Worm (Caenorhabditis elegans) whole organism, young adult: ENCODE data around the gene mip-1.

Experiments used
- B0019.2 ChIP-seq: fragments of 200-800 bp; sonication (Bioruptor generic); conservative IDR thresholded peaks from 2 replicates; pipeline ENCODE4 v1.3.6; 2022; ENCODE audit warnings: missing genetic modification reagents, missing genetic modification characterization, missing compliant biosample characterization
- B0336.3 ChIP-seq: fragments of 200-800 bp; sonication (Bioruptor generic); IDR thresholded peaks from 2 replicates; pipeline ENCODE4 v1.3.6; 2022; ENCODE audit warnings: missing genetic modification characterization, missing compliant biosample characterization
- C06A6.2 ChIP-seq: fragments of 200-800 bp; sonication (Bioruptor generic); conservative IDR thresholded peaks from 2 replicates; pipeline ENCODE4 v1.3.6; 2022; ENCODE audit warnings: missing genetic modification characterization, missing compliant biosample characterization
- D2030.7 ChIP-seq: fragments of 200-800 bp; sonication (Bioruptor generic); IDR thresholded peaks from 2 replicates; pipeline ENCODE4 v1.3.6; 2022; ENCODE audit warnings: missing genetic modification reagents, missing genetic modification characterization, missing compliant biosample characterization
- F23B12.7 ChIP-seq: sonication (generic microtip); optimal IDR thresholded peaks from 2 replicates; lab custom pipeline; 2017; ENCODE audit warnings: missing genetic modification characterization, mild to moderate bottlenecking, missing compliant biosample characterization, antibody characterized with exemption, moderate library complexity; ENCODE audit not compliant: insufficient read depth
- F33H1.4 ChIP-seq: fragments of 200-800 bp; sonication (Bioruptor generic); IDR thresholded peaks from 2 replicates; pipeline ENCODE4 v1.3.6; 2022; ENCODE audit warnings: missing genetic modification reagents, missing genetic modification characterization, missing compliant biosample characterization
- K11D2.4 ChIP-seq: fragments of 200-800 bp; sonication (Bioruptor generic); IDR thresholded peaks from 2 replicates; pipeline ENCODE4 v1.3.6; 2022; ENCODE audit warnings: missing genetic modification reagents, missing genetic modification characterization, missing compliant biosample characterization
- Y53G8AR.9 ChIP-seq: fragments of 200-800 bp; sonication (Bioruptor generic); conservative IDR thresholded peaks from 2 replicates; pipeline ENCODE4 v1.3.6; 2022; ENCODE audit warnings: missing genetic modification reagents, missing genetic modification characterization, missing compliant biosample characterization
- Y56A3A.18 ChIP-seq: fragments of 200-800 bp; sonication (Bioruptor generic); IDR thresholded peaks from 2 replicates; pipeline ENCODE4 v1.3.6; 2022; ENCODE audit warnings: missing genetic modification reagents, missing genetic modification characterization, missing compliant biosample characterization
- Y79H2A.3 ChIP-seq: fragments of 200-800 bp; sonication (Bioruptor generic); conservative IDR thresholded peaks from 2 replicates; pipeline ENCODE4 v1.3.6; 2022; ENCODE audit warnings: missing genetic modification reagents, missing genetic modification characterization, missing compliant biosample characterization
- Y95B8A.8 ChIP-seq: fragments of 200-800 bp; sonication (Bioruptor generic); IDR thresholded peaks from 2 replicates; pipeline ENCODE4 v1.3.6; 2022; ENCODE audit warnings: missing genetic modification reagents, missing genetic modification characterization, missing compliant biosample characterization
- ama-1 ChIP-seq, 3 experiments: fragments of 150-350 bp in 1 of 3; sonication (generic microtip) in 2 of 3; optimal IDR thresholded peaks; 2 replicates each; lab custom pipeline; 2014 to 2018; ENCODE audit warnings: missing biosample characterization in 2 of 3, missing genetic modification characterization in 2 of 3, missing genetic modification reagents in 2 of 3
- attf-6 ChIP-seq: fragments of 200-800 bp; sonication (Bioruptor generic); IDR thresholded peaks from 2 replicates; pipeline ENCODE4 v1.3.6; 2022; ENCODE audit warnings: missing genetic modification reagents, missing genetic modification characterization, missing compliant biosample characterization
- bed-2 ChIP-seq: fragments of 200-800 bp; sonication (Bioruptor generic); IDR thresholded peaks from 2 replicates; pipeline ENCODE4 v1.3.6; 2022; ENCODE audit warnings: missing genetic modification reagents, missing genetic modification characterization, missing compliant biosample characterization
- cebp-2 ChIP-seq: fragments of 200-800 bp; sonication (Bioruptor generic); IDR thresholded peaks from 2 replicates; pipeline ENCODE4 v1.3.6; 2022; ENCODE audit warnings: missing genetic modification characterization, missing compliant biosample characterization
- ceh-100 ChIP-seq: fragments of 200-800 bp; sonication (Bioruptor generic); IDR thresholded peaks from 2 replicates; pipeline ENCODE4 v1.3.6; 2022; ENCODE audit warnings: missing genetic modification reagents, missing genetic modification characterization, missing compliant biosample characterization
- ceh-27 ChIP-seq: fragments of 200-800 bp; sonication (Bioruptor generic); optimal IDR thresholded peaks from 2 replicates; lab custom pipeline; 2018; ENCODE audit warnings: mild to moderate bottlenecking, missing genetic modification characterization, moderate library complexity, missing compliant biosample characterization
- ceh-91 ChIP-seq: fragments of 200-800 bp; sonication (Bioruptor generic); IDR thresholded peaks from 2 replicates; pipeline ENCODE4 v1.3.6; 2022; ENCODE audit warnings: missing genetic modification reagents, missing genetic modification characterization, missing compliant biosample characterization
- dox-1 ChIP-seq: fragments of 200-800 bp; sonication (Bioruptor generic); IDR thresholded peaks from 2 replicates; pipeline ENCODE4 v1.3.6; 2022; ENCODE audit warnings: missing genetic modification reagents, missing genetic modification characterization, missing compliant biosample characterization
- egrh-3 ChIP-seq: fragments of 200-800 bp; sonication (Bioruptor generic); IDR thresholded peaks from 2 replicates; pipeline ENCODE4 v1.3.6; 2022; ENCODE audit warnings: missing genetic modification reagents, missing genetic modification characterization, missing compliant biosample characterization
- ekl-4 ChIP-seq: fragments of 200-800 bp; sonication (Bioruptor generic); IDR thresholded peaks from 2 replicates; pipeline ENCODE4 v1.3.6; 2022; ENCODE audit warnings: missing genetic modification reagents, missing genetic modification characterization, missing compliant biosample characterization
- hmg-1.2 ChIP-seq: fragments of 200-800 bp; sonication (Bioruptor generic); IDR thresholded peaks from 2 replicates; pipeline ENCODE4 v1.3.6; 2022; ENCODE audit warnings: missing genetic modification reagents, missing genetic modification characterization, missing compliant biosample characterization
- hmg-20 ChIP-seq: fragments of 200-800 bp; sonication (Bioruptor generic); IDR thresholded peaks from 2 replicates; pipeline ENCODE4 v1.3.6; 2022; ENCODE audit warnings: missing genetic modification reagents, missing genetic modification characterization, missing compliant biosample characterization
- hsf-1 ChIP-seq: fragments of 200-800 bp; sonication (Bioruptor generic); IDR thresholded peaks from 2 replicates; pipeline ENCODE4 v1.3.6; 2022; ENCODE audit warnings: missing genetic modification reagents, missing genetic modification characterization, missing compliant biosample characterization
- let-607 ChIP-seq, 2 experiments: fragments of 200-800 bp in 1 of 2; sonication (Bioruptor generic) in 1 of 2; sonication (generic microtip) in 1 of 2; optimal IDR thresholded peaks; 2 replicates each; lab custom pipeline; 2016 to 2018; ENCODE audit warnings: mild to moderate bottlenecking in 2 of 2, missing compliant biosample characterization in 2 of 2, missing genetic modification characterization in 2 of 2, moderate library complexity in 2 of 2, missing genotype in 1 of 2
- lin-26 ChIP-seq: fragments of 200-800 bp; sonication (Bioruptor generic); IDR thresholded peaks from 2 replicates; pipeline ENCODE4 v1.3.6; 2022; ENCODE audit warnings: missing genetic modification reagents, missing genetic modification characterization, missing compliant biosample characterization
- lsl-1 ChIP-seq: fragments of 200-800 bp; sonication (Bioruptor generic); optimal IDR thresholded peaks from 2 replicates; lab custom pipeline; 2018; ENCODE audit warnings: mild to moderate bottlenecking, missing genetic modification characterization, moderate library complexity, missing compliant biosample characterization
- madf-3 ChIP-seq: fragments of 200-800 bp; sonication (Bioruptor generic); IDR thresholded peaks from 2 replicates; pipeline ENCODE4 v1.3.6; 2022; ENCODE audit warnings: missing genetic modification reagents, missing genetic modification characterization, missing compliant biosample characterization
- madf-6 ChIP-seq: fragments of 200-800 bp; sonication (Bioruptor generic); IDR thresholded peaks from 2 replicates; pipeline ENCODE4 v1.3.6; 2022; ENCODE audit warnings: missing genetic modification reagents, missing genetic modification characterization, missing compliant biosample characterization
- madf-8 ChIP-seq: fragments of 200-800 bp; sonication (Bioruptor generic); conservative IDR thresholded peaks from 2 replicates; pipeline ENCODE4 v1.3.6; 2022; ENCODE audit warnings: missing genetic modification reagents, missing genetic modification characterization, missing compliant biosample characterization
- mcd-1 ChIP-seq: fragments of 200-800 bp; sonication (Bioruptor generic); IDR thresholded peaks from 2 replicates; pipeline ENCODE4 v1.3.6; 2022; ENCODE audit warnings: missing genetic modification reagents, missing genetic modification characterization, missing compliant biosample characterization
- mel-28 ChIP-seq: sonication (generic microtip); optimal IDR thresholded peaks from 2 replicates; lab custom pipeline; 2016; ENCODE audit warnings: borderline replicate concordance, mild to moderate bottlenecking, missing genetic modification characterization, missing compliant biosample characterization
- mxl-1 ChIP-seq: sonication (generic microtip); optimal IDR thresholded peaks from 2 replicates; lab custom pipeline; 2016; ENCODE audit warnings: missing genetic modification characterization, missing compliant biosample characterization
- nfya-1 ChIP-seq: sonication (generic microtip); optimal IDR thresholded peaks from 2 replicates; lab custom pipeline; 2017; ENCODE audit warnings: antibody characterized with exemption, missing compliant biosample characterization, missing genetic modification characterization, borderline replicate concordance; ENCODE audit not compliant: insufficient read depth
- nhr-179 ChIP-seq: sonication (generic microtip); optimal IDR thresholded peaks from 2 replicates; lab custom pipeline; 2016; ENCODE audit warnings: mild to moderate bottlenecking, missing genetic modification characterization, missing compliant biosample characterization
- nhr-80 ChIP-seq: sonication (generic microtip); optimal IDR thresholded peaks from 2 replicates; lab custom pipeline; 2016; ENCODE audit warnings: missing genetic modification characterization, missing compliant biosample characterization
- pbrm-1 ChIP-seq: fragments of 200-800 bp; sonication (Bioruptor generic); IDR thresholded peaks from 2 replicates; pipeline ENCODE4 v1.3.6; 2022; ENCODE audit warnings: missing genetic modification reagents, missing genetic modification characterization, missing compliant biosample characterization
- rcor-1 ChIP-seq: fragments of 200-800 bp; sonication (Bioruptor generic); IDR thresholded peaks from 2 replicates; pipeline ENCODE4 v1.3.6; 2022; ENCODE audit warnings: missing genetic modification reagents, missing genetic modification characterization, missing compliant biosample characterization
- repo-1 ChIP-seq: sonication (generic microtip); optimal IDR thresholded peaks from 2 replicates; lab custom pipeline; 2017; ENCODE audit warnings: mild to moderate bottlenecking, missing genetic modification characterization, missing compliant biosample characterization
- somi-1 ChIP-seq: fragments of 200-800 bp; sonication (Bioruptor generic); optimal IDR thresholded peaks from 2 replicates; lab custom pipeline; 2018; ENCODE audit warnings: mild to moderate bottlenecking, missing genetic modification characterization, missing compliant biosample characterization
- zfh-2 ChIP-seq: fragments of 200-800 bp; sonication (Bioruptor generic); conservative IDR thresholded peaks from 2 replicates; pipeline ENCODE4 v1.3.6; 2022; ENCODE audit warnings: missing genetic modification reagents, missing genetic modification characterization, missing compliant biosample characterization
- zim-3 ChIP-seq: sonication (generic microtip); optimal IDR thresholded peaks from 2 replicates; lab custom pipeline; 2017; ENCODE audit warnings: mild to moderate bottlenecking, missing genetic modification characterization, moderate library complexity, missing compliant biosample characterization
- ztf-28 ChIP-seq: fragments of 200-800 bp; sonication (Bioruptor generic); IDR thresholded peaks from 2 replicates; pipeline ENCODE4 v1.3.6; 2022; ENCODE audit warnings: missing genetic modification reagents, missing genetic modification characterization, missing compliant biosample characterization
- ztf-6 ChIP-seq: fragments of 200-800 bp; sonication (Bioruptor generic); IDR thresholded peaks from 2 replicates; pipeline ENCODE4 v1.3.6; 2022; ENCODE audit warnings: missing genetic modification reagents, missing genetic modification characterization, missing compliant biosample characterization

Gene mip-1

ce11 chrIII:4748666-4749065, 44.2 kb upstream of the mip-1 start:
- no peak for TF ChIP-seq B0019.2 (GFP tag; lab: Robert Waterston, UW)
- TF ChIP-seq Y79H2A.3 (GFP tag; lab: Robert Waterston, UW): no peak
- peak; percentile 90 for TF ChIP-seq egrh-3 (GFP tag; lab: Robert Waterston, UW)
- no peak for TF ChIP-seq hsf-1 (GFP tag; lab: Robert Waterston, UW)
- TF ChIP-seq zfh-2: peak; percentile 93

- peak; percentile 87 for TF ChIP-seq mcd-1 (GFP tag; lab: Robert Waterston, UW)
- 0 out of 2 replicates have a peak, but pooled peaks have one; percentile 25 for TF ChIP-seq madf-3 (GFP tag; lab: Robert Waterston, UW)
- peak; percentile 41; the same call in 1 of the 2 replicates for TF ChIP-seq C06A6.2 (GFP tag; lab: Robert Waterston, UW)
- 0 out of 2 replicates have a peak, but pooled peaks have one; percentile 23 for TF ChIP-seq Y95B8A.8 (GFP tag; lab: Robert Waterston, UW)
- TF ChIP-seq ceh-91 (GFP tag; lab: Robert Waterston, UW): peak; percentile 62
- TF ChIP-seq K11D2.4 (GFP tag; lab: Robert Waterston, UW): peak; percentile 80
- TF ChIP-seq hmg-20 (GFP tag; lab: Robert Waterston, UW): peak; percentile 39; the same call in 1 of the 2 replicates
- TF ChIP-seq hmg-1.2 (GFP tag; lab: Robert Waterston, UW): peak; percentile 67
- TF ChIP-seq madf-6: peak; percentile 80
- TF ChIP-seq pbrm-1: peak; percentile 68
- peak; percentile 55 for TF ChIP-seq rcor-1 (GFP tag; lab: Robert Waterston, UW)
- TF ChIP-seq F33H1.4: peak; percentile 99
- TF ChIP-seq hsf-1 (GFP tag; lab: Robert Waterston, UW): peak; percentile 82
- peak; percentile 52 for TF ChIP-seq ceh-100 (GFP tag; lab: Robert Waterston, UW)
- TF ChIP-seq ekl-4 (GFP tag; lab: Robert Waterston, UW): peak; percentile 91
- TF ChIP-seq dox-1 (GFP tag; lab: Robert Waterston, UW): peak; percentile 75
- TF ChIP-seq D2030.7: peak; percentile 58
Measured at ce11 chrIII:4752569-4752968, 40.3 kb upstream of the mip-1 start.

ce11 chrIII:4754001-4754561, 38.8 kb upstream of the mip-1 start, which contains the start of the genes rps-0 and rbg-3:
Gene rps-0, minus strand, starts transcription at chrIII:4754051.
Gene rbg-3, plus strand, starts transcription at chrIII:4754424.
- TF ChIP-seq K11D2.4 (GFP tag; lab: Robert Waterston, UW) (peak; percentile 76), ztf-28 (GFP tag; lab: Robert Waterston, UW) (0 out of 2 replicates have a peak, but pooled peaks have one; percentile 30), mel-28 (tag; lab: Kevin White, UChicago) (no peak), Y56A3A.18 (no peak), somi-1 (GFP tag; lab: Kevin White, UChicago) (peak; percentile 24), repo-1 (tag; lab: Kevin White, UChicago) (no peak), ceh-27 (GFP tag; lab: Kevin White, UChicago) (peak; percentile 74), B0336.3 (GFP tag; lab: Robert Waterston, UW) (0 out of 2 replicates have a peak, but pooled peaks have one; percentile 35), nhr-179 (no peak), egrh-3 (GFP tag; lab: Robert Waterston, UW) (no peak), nhr-80 (tag; lab: Kevin White, UChicago) (peak; percentile 37), Y53G8AR.9 (GFP tag; lab: Robert Waterston, UW) (peak; percentile 58; the same call in 1 of the 2 replicates), lin-26 (no peak), let-607 (tag; optimal IDR thresholded peaks at IDR 0.05; lab: Kevin White, UChicago) (peak in 1 of 2 experiments; percentile 74), F33H1.4 (peak; percentile 99), F23B12.7 (tag; lab: Kevin White, UChicago) (peak; percentile 94), ztf-6 (no peak), mcd-1 (GFP tag; lab: Robert Waterston, UW) (peak; percentile 83), attf-6 (GFP tag; lab: Robert Waterston, UW) (no peak), bed-2 (GFP tag; lab: Robert Waterston, UW) (no peak), zim-3 (tag; lab: Kevin White, UChicago) (no peak), lsl-1 (GFP tag; lab: Kevin White, UChicago) (peak; percentile 68), nfya-1 (tag; lab: Kevin White, UChicago) (no peak), ama-1 (optimal IDR thresholded peaks at IDR 0.05; lab: Kevin White, UChicago) (no peak), ama-1 (GFP tag; optimal IDR thresholded peaks at IDR 0.05; lab: Kevin White, UChicago) (no peak), mxl-1 (tag; lab: Kevin White, UChicago) (no peak), cebp-2 (GFP tag; lab: Robert Waterston, UW) (no peak), madf-8 (GFP tag; lab: Robert Waterston, UW) (peak; percentile 42)
